Fruit fly (Drosophila melanogaster) whole organism, prepupa: ENCODE results near the gene CG42263.

Experiments
- Blimp-1 ChIP-seq: fragments of 200-800 bp; sonication (Bioruptor generic); optimal IDR thresholded peaks from 3 replicates; lab custom pipeline; 2017; ENCODE audit warnings: missing biosample characterization, missing genetic modification characterization, mild to moderate bottlenecking, moderate library complexity, missing genetic modification reagents
- CG10669 ChIP-seq: fragments of 200-800 bp; sonication (Bioruptor generic); optimal IDR thresholded peaks from 3 replicates; lab custom pipeline; 2018; ENCODE audit warnings: missing biosample characterization, mild to moderate bottlenecking, missing genetic modification characterization, moderate library complexity
- CG15336 ChIP-seq: fragments of 200-800 bp; sonication (Bioruptor generic); IDR thresholded peaks from 2 replicates; pipeline ENCODE4 v1.3.6; 2022; ENCODE audit warnings: missing biosample characterization, missing genetic modification characterization
- CG1621 ChIP-seq: fragments of 200-800 bp; sonication (Bioruptor generic); optimal IDR thresholded peaks from 3 replicates; lab custom pipeline; 2018; ENCODE audit warnings: missing biosample characterization, mild to moderate bottlenecking, missing genetic modification characterization
- CG3032 ChIP-seq: fragments of 200-800 bp; optimal IDR thresholded peaks from 2 replicates; lab custom pipeline; 2019; ENCODE audit warnings: missing biosample characterization, mild to moderate bottlenecking, missing genetic modification characterization, moderate library complexity
- CG31627 ChIP-seq: fragments of 200-800 bp; sonication (Bioruptor generic); optimal IDR thresholded peaks from 3 replicates; lab custom pipeline; 2016; ENCODE audit warnings: missing biosample characterization, missing genetic modification characterization
- CG3919 ChIP-seq: fragments of 200-800 bp; sonication (Bioruptor generic); optimal IDR thresholded peaks from 3 replicates; lab custom pipeline; 2016; ENCODE audit warnings: missing biosample characterization, missing genetic modification characterization
- CG4318 ChIP-seq: fragments of 200-800 bp; sonication (Bioruptor generic); optimal IDR thresholded peaks from 3 replicates; lab custom pipeline; 2017; ENCODE audit warnings: missing biosample characterization, mild to moderate bottlenecking, missing genetic modification characterization
- CG6163 ChIP-seq: fragments of 200-800 bp; sonication (Bioruptor generic); IDR thresholded peaks from 3 replicates; pipeline ENCODE4 v1.3.6; 2022; ENCODE audit warnings: missing biosample characterization, missing genetic modification characterization
- CG6276 ChIP-seq: fragments of 200-800 bp; sonication (Bioruptor generic); optimal IDR thresholded peaks from 2 replicates; lab custom pipeline; 2017; ENCODE audit warnings: missing biosample characterization, mild to moderate bottlenecking, missing genetic modification characterization
- CG7368 ChIP-seq: fragments of 200-800 bp; sonication (Bioruptor generic); optimal IDR thresholded peaks from 3 replicates; lab custom pipeline; 2016; ENCODE audit warnings: missing biosample characterization, missing genetic modification characterization
- CG8119 ChIP-seq: fragments of 200-800 bp; sonication (Bioruptor generic); IDR thresholded peaks from 3 replicates; pipeline ENCODE4 v1.3.6; 2022; ENCODE audit warnings: missing biosample characterization, missing genetic modification characterization
- CG8319 ChIP-seq: fragments of 200-800 bp; sonication (Bioruptor generic); optimal IDR thresholded peaks from 3 replicates; lab custom pipeline; 2016; ENCODE audit warnings: missing biosample characterization, missing genetic modification characterization
- CG8632 ChIP-seq: fragments of 200-800 bp; sonication (Bioruptor generic); optimal IDR thresholded peaks from 3 replicates; lab custom pipeline; 2016; ENCODE audit warnings: missing biosample characterization, missing genetic modification characterization
- CG9139 ChIP-seq: fragments of 200-800 bp; sonication (Bioruptor generic); optimal IDR thresholded peaks from 3 replicates; lab custom pipeline; 2017; ENCODE audit warnings: missing biosample characterization, mild to moderate bottlenecking, missing genetic modification characterization
- Eip75B ChIP-seq: fragments of 200-800 bp; sonication (Bioruptor generic); optimal IDR thresholded peaks from 3 replicates; lab custom pipeline; 2016; ENCODE audit warnings: missing biosample characterization, missing genetic modification characterization
- Eip78C ChIP-seq: fragments of 200-800 bp; sonication (Bioruptor generic); peaks from one replicate; lab custom pipeline; 2016; ENCODE audit warnings: missing biosample characterization, missing genetic modification characterization
- Ets21C ChIP-seq: fragments of 200-800 bp; sonication (Bioruptor generic); optimal IDR thresholded peaks from 3 replicates; lab custom pipeline; 2016; ENCODE audit warnings: missing biosample characterization, missing genetic modification characterization
- Hr38 ChIP-seq: sonication (Bioruptor generic); optimal IDR thresholded peaks from 2 replicates; lab custom pipeline; 2016; ENCODE audit warnings: missing biosample characterization, missing genetic modification characterization
- Hr39 ChIP-seq: fragments of 200-800 bp; sonication (Bioruptor generic); optimal IDR thresholded peaks from 2 replicates; lab custom pipeline; 2016; ENCODE audit warnings: missing biosample characterization, missing genetic modification characterization
- Hr4 ChIP-seq: fragments of 200-800 bp; sonication (Bioruptor generic); optimal IDR thresholded peaks from 3 replicates; lab custom pipeline; 2016; ENCODE audit warnings: missing biosample characterization, missing genetic modification characterization
- Met ChIP-seq: fragments of 200-800 bp; sonication (Bioruptor generic); optimal IDR thresholded peaks from 3 replicates; lab custom pipeline; 2016; ENCODE audit warnings: missing biosample characterization, missing genetic modification characterization
- Smox ChIP-seq: fragments of 200-800 bp; sonication (Bioruptor generic); optimal IDR thresholded peaks from 3 replicates; lab custom pipeline; 2016; ENCODE audit warnings: missing biosample characterization, missing genetic modification characterization
- Sox102F ChIP-seq: fragments of 200-800 bp; sonication (Bioruptor generic); optimal IDR thresholded peaks from 2 replicates; lab custom pipeline; 2016; ENCODE audit warnings: missing biosample characterization, mild to moderate bottlenecking, missing genetic modification characterization
- Sox14 ChIP-seq: fragments of 200-800 bp; sonication (Bioruptor generic); optimal IDR thresholded peaks from 3 replicates; lab custom pipeline; 2016; ENCODE audit warnings: missing biosample characterization, missing genetic modification characterization
- Sox15 ChIP-seq: fragments of 200-800 bp; sonication (Bioruptor generic); optimal IDR thresholded peaks from 3 replicates; lab custom pipeline; 2016; ENCODE audit warnings: missing biosample characterization, missing genetic modification characterization
- acj6 ChIP-seq: fragments of 200-800 bp; sonication (Bioruptor generic); optimal IDR thresholded peaks from 3 replicates; lab custom pipeline; 2016; ENCODE audit warnings: missing biosample characterization, missing genetic modification characterization
- cyc ChIP-seq: fragments of 200-800 bp; sonication (Bioruptor generic); optimal IDR thresholded peaks from 3 replicates; lab custom pipeline; 2016; ENCODE audit warnings: missing biosample characterization, missing genetic modification characterization
- dac ChIP-seq: fragments of 200-800 bp; sonication (Bioruptor generic); optimal IDR thresholded peaks from 2 replicates; lab custom pipeline; 2017; ENCODE audit warnings: missing biosample characterization, mild to moderate bottlenecking, missing genetic modification characterization
- eg ChIP-seq: fragments of 200-800 bp; sonication (Bioruptor generic); IDR thresholded peaks from 3 replicates; pipeline ENCODE4 v1.3.6; 2022; ENCODE audit warnings: missing biosample characterization, missing genetic modification characterization
- fd59A ChIP-seq: fragments of 200-800 bp; sonication (Bioruptor generic); optimal IDR thresholded peaks from 2 replicates; lab custom pipeline; 2017; ENCODE audit warnings: missing biosample characterization, mild to moderate bottlenecking, missing genetic modification characterization, missing genetic modification reagents
- fd85E ChIP-seq: fragments of 200-800 bp; sonication (Bioruptor generic); optimal IDR thresholded peaks from 3 replicates; lab custom pipeline; 2016; ENCODE audit warnings: missing biosample characterization, missing genetic modification characterization
- fkh ChIP-seq: fragments of 200-800 bp; sonication (Bioruptor generic); optimal IDR thresholded peaks from 3 replicates; lab custom pipeline; 2017; ENCODE audit warnings: missing biosample characterization, mild to moderate bottlenecking, missing genetic modification characterization, moderate library complexity
- lz ChIP-seq: fragments of 200-800 bp; sonication (Bioruptor generic); optimal IDR thresholded peaks from 3 replicates; lab custom pipeline; 2016; ENCODE audit warnings: missing biosample characterization, missing genetic modification characterization
- net ChIP-seq: fragments of 200-800 bp; sonication (Bioruptor generic); optimal IDR thresholded peaks from 3 replicates; lab custom pipeline; 2016; ENCODE audit warnings: missing biosample characterization, missing genetic modification characterization
- pdm3 ChIP-seq: fragments of 200-800 bp; sonication (Bioruptor generic); optimal IDR thresholded peaks from 3 replicates; lab custom pipeline; 2016; ENCODE audit warnings: missing biosample characterization, missing genetic modification characterization
- spab ChIP-seq: fragments of 200-800 bp; sonication (Bioruptor generic); optimal IDR thresholded peaks from 2 replicates; lab custom pipeline; 2017; ENCODE audit warnings: missing biosample characterization, mild to moderate bottlenecking, missing genetic modification characterization, missing genetic modification reagents
- ss ChIP-seq, 2 experiments: fragments of 200-800 bp; sonication (Bioruptor generic); optimal IDR thresholded peaks; 2 replicates in 1 of 2; 3 replicates in 1 of 2; lab custom pipeline; 2017 to 2018; ENCODE audit warnings: mild to moderate bottlenecking in 2 of 2, missing biosample characterization in 2 of 2, missing genetic modification characterization in 2 of 2, moderate library complexity in 1 of 2
- svp ChIP-seq: fragments of 200-800 bp; sonication (Bioruptor generic); peaks from one replicate; lab custom pipeline; 2016; ENCODE audit warnings: missing biosample characterization, missing genetic modification characterization
- topi ChIP-seq: fragments of 200-800 bp; sonication (Bioruptor generic); optimal IDR thresholded peaks from 3 replicates; lab custom pipeline; 2016; ENCODE audit warnings: missing biosample characterization, missing genetic modification characterization
- vri ChIP-seq: fragments of 200-800 bp; sonication (Bioruptor generic); optimal IDR thresholded peaks from 3 replicates; lab custom pipeline; 2016; ENCODE audit warnings: missing biosample characterization, mild to moderate bottlenecking, missing genetic modification characterization

Gene CG42263

DNA sequence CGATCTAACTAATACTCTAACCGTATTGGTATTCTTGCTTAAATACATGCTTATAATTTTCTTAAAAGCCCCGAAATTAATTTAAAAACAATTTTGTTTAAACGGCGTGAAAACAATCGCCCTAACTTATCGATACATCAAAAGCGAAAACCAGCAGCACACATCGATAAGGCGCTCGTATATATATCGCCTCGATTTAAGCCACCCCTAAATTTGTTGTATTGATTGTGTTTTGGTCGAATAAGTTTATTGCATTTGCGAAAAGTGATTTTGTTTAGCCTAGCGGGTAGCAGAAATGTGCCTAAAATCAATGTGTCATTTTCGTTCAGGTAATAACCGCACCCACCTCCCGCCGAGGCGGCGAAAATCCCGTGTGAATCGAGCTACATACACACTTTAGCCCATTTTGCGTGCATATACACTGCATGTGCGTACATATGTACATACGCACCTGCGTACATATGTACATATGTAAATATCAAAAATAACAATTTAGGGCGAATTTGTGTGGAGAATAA is 36.2 kb upstream of the CG42263 start, which contains the start of the genes CG7646 and Nca:
TSS of gene CG7646 (plus strand) at position 174 of the 518 bp plus-strand sequence.
TSS of gene Nca (plus strand) at position 174 of the 518 bp plus-strand sequence.
- TF ChIP-seq CG4318: no peak
- TF ChIP-seq CG6163: no peak
- no peak for TF ChIP-seq ss (GFP tag; optimal IDR thresholded peaks at IDR 0.05; lab: Kevin White, UChicago)
- TF ChIP-seq net (GFP tag; lab: Kevin White, UChicago): no peak
- no peak for TF ChIP-seq eg (GFP tag; lab: Robert Waterston, UW)
- TF ChIP-seq Hr39 (GFP tag; lab: Kevin White, UChicago): no peak
- no peak for TF ChIP-seq Hr38 (GFP tag; lab: Kevin White, UChicago)
- TF ChIP-seq pdm3: no peak
- no peak for TF ChIP-seq Sox102F (GFP tag; lab: Kevin White, UChicago)
- no peak for TF ChIP-seq dac
- no peak for TF ChIP-seq CG10669 (GFP tag; lab: Kevin White, UChicago)
- TF ChIP-seq CG8632 (GFP tag; lab: Kevin White, UChicago): no peak
- no peak for TF ChIP-seq Sox14 (GFP tag; lab: Kevin White, UChicago)
- no peak for TF ChIP-seq CG6276 (GFP tag; lab: Kevin White, UChicago)
- peak; percentile 14 for TF ChIP-seq lz
- TF ChIP-seq CG3919 (GFP tag; lab: Kevin White, UChicago): no peak
- no peak for TF ChIP-seq vri (GFP tag; lab: Kevin White, UChicago)
- TF ChIP-seq fd59A (GFP tag; lab: Kevin White, UChicago): no peak
- no peak for TF ChIP-seq Sox15 (GFP tag; lab: Kevin White, UChicago)
- TF ChIP-seq cyc (GFP tag; lab: Kevin White, UChicago): no peak
- TF ChIP-seq topi: no peak
- TF ChIP-seq spab (GFP tag; lab: Kevin White, UChicago): no peak
- TF ChIP-seq Eip75B (GFP tag; lab: Kevin White, UChicago): no peak
- TF ChIP-seq Hr4 (GFP tag; lab: Kevin White, UChicago): peak; percentile 1
- TF ChIP-seq CG31627: peak; percentile 15
- TF ChIP-seq CG7368: no peak
- TF ChIP-seq CG8119 (GFP tag; lab: Robert Waterston, UW): no peak
- no peak for TF ChIP-seq CG1621 (tag; lab: Kevin White, UChicago)
- no peak for TF ChIP-seq CG9139
- TF ChIP-seq acj6 (GFP tag; lab: Kevin White, UChicago): no peak
- no peak for TF ChIP-seq Ets21C (GFP tag; lab: Kevin White, UChicago)
- TF ChIP-seq fkh: peak; percentile 73
- no peak for TF ChIP-seq CG8319 (GFP tag; lab: Kevin White, UChicago)
- no peak for TF ChIP-seq CG15336 (GFP tag; lab: Robert Waterston, UW)
- TF ChIP-seq, all 60 proteins: peak for 4

DNA sequence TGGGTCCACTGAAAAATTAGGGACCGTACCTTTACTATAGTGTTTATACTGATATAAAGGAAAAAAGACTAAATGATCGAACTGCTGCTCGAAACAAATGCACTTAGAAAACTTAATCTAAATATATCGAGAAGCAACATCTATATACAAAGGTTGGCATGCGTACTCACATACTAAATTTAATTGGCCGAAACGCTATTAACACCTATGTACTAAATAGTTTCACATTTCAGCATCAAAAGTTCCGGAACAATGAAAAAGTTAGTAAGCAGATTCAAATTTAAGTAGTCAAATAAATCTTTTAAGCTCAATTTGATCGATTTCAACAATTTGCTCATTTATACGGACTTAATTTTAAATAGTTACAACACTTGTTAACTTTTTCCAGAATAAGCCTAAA is 35.5 kb upstream of the CG42263 start, which contains the start of gene fln:
TSS of gene fln (minus strand) at position 101 of the 400 bp plus-strand sequence.
- TF ChIP-seq fd59A (GFP tag; lab: Kevin White, UChicago) (no peak), svp (no peak), Hr4 (GFP tag; lab: Kevin White, UChicago) (no peak), CG3032 (tag; lab: Kevin White, UChicago) (no peak), Sox102F (GFP tag; lab: Kevin White, UChicago) (no peak), CG15336 (GFP tag; lab: Robert Waterston, UW) (no peak), CG8119 (GFP tag; lab: Robert Waterston, UW) (no peak), Smox (no peak), Eip75B (GFP tag; lab: Kevin White, UChicago) (no peak), dac (no peak), Blimp-1 (GFP tag; lab: Kevin White, UChicago) (no peak), CG6163 (no peak), Ets21C (GFP tag; lab: Kevin White, UChicago) (no peak), acj6 (GFP tag; lab: Kevin White, UChicago) (no peak), Met (GFP tag; lab: Kevin White, UChicago) (no peak), fd85E (no peak), Eip78C (GFP tag; lab: Kevin White, UChicago) (no peak)
